Fruit fly (Drosophila melanogaster) S2 (cell line): ENCODE results near the gene CG4004.

ENCODE experiments used
- CG8478 ChIP-seq: fragments of >200 bp; optimal IDR thresholded peaks from 2 replicates; lab custom pipeline; 2018
- CTCF ChIP-seq, 2 experiments: fragments of >200 bp; optimal IDR thresholded peaks; 2 replicates each; lab custom pipeline; 2018

The CG4004 gene

DNA sequence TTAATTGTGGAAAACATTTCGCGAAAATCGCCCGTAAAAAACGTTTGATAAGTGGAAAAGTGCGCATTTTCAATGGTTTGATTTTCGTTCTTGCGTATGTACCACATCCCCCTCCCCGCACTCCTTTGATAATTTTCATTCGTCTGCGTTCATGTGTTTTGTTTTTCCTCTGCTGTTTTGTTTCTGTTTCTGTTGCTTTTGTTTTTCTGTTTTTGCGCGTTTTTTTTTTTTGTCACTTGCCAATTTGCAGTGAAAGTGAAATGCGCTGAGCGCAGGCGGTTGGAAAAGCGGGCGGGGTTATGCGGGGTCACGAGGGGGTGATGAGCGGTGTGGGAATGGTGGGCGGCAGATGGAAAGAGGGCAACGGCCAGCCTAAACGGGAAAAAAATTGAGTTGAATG, 716 bp upstream of the CG4004 start:
- no peak for TF ChIP-seq CG8478 (lab: Kevin White, UChicago)

DNA sequence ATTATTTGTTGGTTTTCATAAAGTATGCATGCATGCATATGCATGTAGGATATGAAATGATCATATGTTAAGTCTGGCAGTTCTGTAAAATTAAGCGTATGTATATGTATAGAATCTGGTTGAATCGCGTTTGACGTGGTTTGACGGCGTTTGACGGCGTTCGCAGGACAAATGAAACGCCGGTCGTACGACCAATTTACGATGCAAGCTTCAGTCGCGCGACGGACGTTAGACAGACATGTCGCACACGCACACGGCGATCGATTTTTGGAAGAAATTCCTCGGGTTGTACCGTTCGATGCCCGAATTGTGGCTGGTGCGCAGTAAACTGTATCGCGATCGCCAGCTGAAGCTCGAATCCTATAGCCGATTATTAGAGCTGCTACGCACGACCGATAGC, 1.1 kb downstream of the CG4004 start:
- TF ChIP-seq CTCF (optimal IDR thresholded peaks at IDR 0.05; lab: Kevin White, UChicago) (no peak), CG8478 (lab: Kevin White, UChicago) (no peak)

- TF ChIP-seq CG8478 (lab: Kevin White, UChicago) (no peak), CTCF (optimal IDR thresholded peaks at IDR 0.05; lab: Kevin White, UChicago) (no peak)
These were observed 4.0 kb downstream of the CG4004 start for dm6 chrX:12747746-12748710.

DNA sequence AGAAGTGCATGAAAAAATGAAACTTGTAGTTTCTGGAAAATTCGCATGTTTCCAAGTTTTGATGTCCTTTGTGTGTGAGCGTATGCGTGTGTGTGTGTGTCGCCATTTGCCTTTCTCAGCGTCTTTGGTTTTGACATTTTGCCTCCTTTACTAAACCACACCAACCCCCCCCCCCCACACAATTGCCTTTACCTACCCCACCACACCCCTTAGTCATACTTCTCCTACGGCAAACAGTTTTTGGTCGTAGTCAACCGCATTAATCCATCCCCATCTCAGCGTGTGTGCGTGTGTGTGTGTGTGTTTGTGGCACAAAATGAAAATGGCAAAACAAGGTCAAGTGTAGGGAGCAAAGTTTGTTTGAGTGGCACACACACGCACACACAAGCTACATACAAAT, 5.0 kb downstream of the CG4004 start:
- TF ChIP-seq CTCF (optimal IDR thresholded peaks at IDR 0.05; lab: Kevin White, UChicago), result no peak
- no peak for TF ChIP-seq CG8478 (lab: Kevin White, UChicago)

dm6 chrX:12749891-12750581, 6.0 kb downstream of the CG4004 start:
- TF ChIP-seq CG8478 (lab: Kevin White, UChicago) (no peak), CTCF (optimal IDR thresholded peaks at IDR 0.05; lab: Kevin White, UChicago) (no peak)

DNA sequence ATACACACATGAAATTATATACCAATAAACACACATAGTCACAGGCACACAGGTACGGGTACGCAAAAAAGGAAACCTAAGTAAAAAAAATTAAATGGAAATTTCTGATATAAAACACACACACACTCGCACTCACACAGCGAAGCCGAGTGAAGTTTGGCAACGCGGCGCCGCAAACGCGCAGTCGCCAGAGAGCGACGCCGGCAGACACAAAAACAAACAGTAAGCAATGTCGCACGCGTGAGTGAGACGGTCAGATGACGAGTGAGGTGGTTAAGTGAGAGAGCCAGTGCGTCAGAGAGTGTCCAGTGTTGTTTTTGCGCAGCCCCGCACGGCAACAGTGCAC, 6.5 kb downstream of the CG4004 start:
- TF ChIP-seq CG8478 (lab: Kevin White, UChicago) (peak; percentile 41), CTCF (optimal IDR thresholded peaks at IDR 0.05; lab: Kevin White, UChicago) (no peak)

DNA sequence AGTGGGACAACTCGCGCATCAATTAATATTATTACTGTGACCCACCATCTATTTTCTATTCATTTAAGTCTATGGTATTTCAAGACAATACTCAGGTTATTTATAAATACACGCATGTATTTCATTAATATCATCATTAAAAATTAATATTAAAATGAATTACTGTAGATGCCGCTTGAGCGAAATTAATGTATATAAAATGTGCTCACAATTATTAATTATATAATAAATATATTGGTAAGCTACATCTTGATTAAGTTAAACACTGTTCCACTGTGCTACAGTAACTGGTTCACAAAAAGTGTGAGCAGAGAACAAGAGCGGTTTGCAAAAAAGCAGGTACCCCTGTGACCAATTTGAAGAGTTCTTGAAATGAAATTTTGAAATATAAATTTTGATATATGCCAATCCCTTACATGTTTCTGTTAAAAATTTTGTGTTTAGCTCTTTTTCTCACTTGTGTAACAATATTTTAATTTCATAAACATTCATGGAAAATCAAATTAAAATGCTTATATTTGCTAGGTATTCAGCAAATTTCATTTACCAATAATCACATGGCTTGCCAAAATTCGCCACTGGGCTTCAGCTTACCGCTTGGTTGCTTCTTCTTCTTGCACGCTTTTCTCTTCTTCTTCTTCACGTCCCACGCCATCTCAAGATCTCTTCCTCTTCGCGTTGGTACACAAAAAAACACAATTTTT, 7.1 kb downstream of the CG4004 start:
- TF ChIP-seq CTCF (optimal IDR thresholded peaks at IDR 0.05; lab: Kevin White, UChicago), result no peak
- no peak for TF ChIP-seq CG8478 (lab: Kevin White, UChicago)

DNA sequence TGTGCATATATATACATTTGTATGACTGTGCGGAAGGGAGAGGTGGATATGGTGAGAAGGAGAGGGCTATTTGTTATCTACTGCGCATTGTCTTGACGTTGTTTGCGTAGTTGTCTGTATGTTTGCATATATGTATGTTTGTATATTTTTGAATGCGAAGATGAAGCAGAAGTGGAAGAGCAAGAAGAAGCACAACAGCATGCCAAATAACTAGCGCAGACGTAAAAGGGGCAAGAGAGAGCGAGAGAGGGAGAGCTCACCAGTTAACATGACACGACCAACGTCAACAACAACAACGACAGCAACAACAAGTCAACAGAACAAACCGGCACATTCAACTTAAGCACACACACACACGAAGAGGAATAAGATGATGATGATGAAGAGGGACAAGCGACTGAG, 7.8 kb downstream of the CG4004 start:
- no peak for TF ChIP-seq CTCF (optimal IDR thresholded peaks at IDR 0.05; lab: Kevin White, UChicago)
- TF ChIP-seq CG8478 (lab: Kevin White, UChicago), result no peak

DNA sequence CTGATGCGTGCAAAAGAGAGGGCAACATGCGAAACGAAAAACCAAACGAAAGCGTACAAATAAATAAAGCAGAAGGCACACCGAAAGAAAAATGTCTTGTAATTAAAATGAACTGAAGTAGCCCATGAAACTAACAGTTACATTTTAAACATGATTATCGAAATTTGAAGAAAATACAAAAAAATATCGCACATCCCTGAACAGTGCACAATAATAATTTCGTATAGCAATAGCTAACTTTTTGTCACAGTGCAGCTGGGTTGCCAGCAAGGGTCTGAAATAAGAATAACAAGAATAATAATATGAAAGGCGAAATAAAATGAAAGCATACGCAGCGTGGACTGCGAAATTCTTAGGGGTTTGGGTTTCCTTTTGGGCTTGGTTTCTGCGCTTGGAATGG, 8.2 kb downstream of the CG4004 start:
- TF ChIP-seq CTCF (optimal IDR thresholded peaks at IDR 0.05; lab: Kevin White, UChicago), result no peak
- peak; percentile 63 for TF ChIP-seq CG8478 (lab: Kevin White, UChicago)

DNA sequence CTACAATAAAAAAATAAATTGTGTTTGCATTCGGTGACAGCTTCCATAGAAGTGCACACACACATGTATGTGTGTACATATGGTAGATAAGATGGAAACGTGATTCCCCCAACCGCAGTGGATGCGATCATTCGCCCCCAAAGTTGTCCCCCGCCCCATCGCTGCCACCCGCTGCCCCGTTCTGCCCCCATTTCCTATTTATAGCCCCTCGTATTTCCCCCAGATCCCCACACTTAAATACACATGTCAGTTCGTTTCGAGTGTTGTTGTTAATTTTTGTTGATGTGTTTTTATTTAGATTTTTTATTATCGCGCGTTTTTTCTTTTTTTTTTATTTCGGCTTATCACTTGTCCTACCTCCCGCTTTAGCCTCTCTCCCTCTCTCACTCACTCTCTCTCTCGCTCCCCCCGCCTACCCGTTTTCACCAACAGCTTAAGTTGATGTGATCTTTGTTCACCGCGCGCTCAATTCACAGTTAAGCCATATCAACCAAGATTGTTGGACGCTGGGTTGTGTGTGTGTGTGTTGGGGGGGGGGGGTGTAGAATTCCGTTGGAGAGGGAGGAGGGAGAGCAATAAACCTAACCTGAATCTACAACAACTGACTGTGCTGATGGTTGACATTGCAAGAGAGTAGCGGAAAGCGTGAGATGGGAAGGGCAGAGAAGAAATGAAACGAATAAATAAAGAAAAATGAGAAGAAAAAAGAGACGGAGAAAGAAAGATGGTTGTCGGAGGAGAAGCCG, 9.8 kb downstream of the CG4004 start:
- TF ChIP-seq CTCF (optimal IDR thresholded peaks at IDR 0.05; lab: Kevin White, UChicago), result no peak
- TF ChIP-seq CG8478 (lab: Kevin White, UChicago), result no peak

- TF ChIP-seq CG8478 (lab: Kevin White, UChicago) (no peak), CTCF (optimal IDR thresholded peaks at IDR 0.05; lab: Kevin White, UChicago) (no peak)
These were observed 10.3 kb downstream of the CG4004 start for dm6 chrX:12754348-12754733.

DNA sequence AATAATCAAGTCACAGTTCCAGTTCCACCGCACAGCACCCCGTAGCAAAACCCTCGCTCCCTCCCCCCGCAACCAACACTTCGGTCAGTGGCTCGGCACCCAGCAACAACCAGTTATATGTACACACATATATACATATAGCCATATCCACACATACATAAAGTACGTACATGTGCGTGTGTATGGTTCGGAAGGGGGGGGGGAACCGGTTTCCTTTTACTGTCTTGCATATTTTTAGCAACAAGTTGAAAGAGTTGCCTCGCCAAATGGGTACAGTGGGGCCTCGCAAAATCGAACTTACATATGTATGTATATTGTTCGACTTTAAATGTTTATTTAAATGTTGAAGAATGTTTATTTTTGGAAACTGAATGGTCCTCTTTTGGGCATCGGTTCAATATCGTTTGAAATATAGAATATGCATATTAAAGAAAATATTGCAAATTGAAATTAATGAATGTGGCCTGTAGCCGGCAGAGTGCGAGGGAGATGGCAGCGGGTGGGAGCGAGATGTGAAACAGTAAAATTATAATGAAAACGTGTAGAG, 11.1 kb downstream of the CG4004 start:
- TF ChIP-seq CG8478 (lab: Kevin White, UChicago) (no peak), CTCF (optimal IDR thresholded peaks at IDR 0.05; lab: Kevin White, UChicago) (no peak)

DNA sequence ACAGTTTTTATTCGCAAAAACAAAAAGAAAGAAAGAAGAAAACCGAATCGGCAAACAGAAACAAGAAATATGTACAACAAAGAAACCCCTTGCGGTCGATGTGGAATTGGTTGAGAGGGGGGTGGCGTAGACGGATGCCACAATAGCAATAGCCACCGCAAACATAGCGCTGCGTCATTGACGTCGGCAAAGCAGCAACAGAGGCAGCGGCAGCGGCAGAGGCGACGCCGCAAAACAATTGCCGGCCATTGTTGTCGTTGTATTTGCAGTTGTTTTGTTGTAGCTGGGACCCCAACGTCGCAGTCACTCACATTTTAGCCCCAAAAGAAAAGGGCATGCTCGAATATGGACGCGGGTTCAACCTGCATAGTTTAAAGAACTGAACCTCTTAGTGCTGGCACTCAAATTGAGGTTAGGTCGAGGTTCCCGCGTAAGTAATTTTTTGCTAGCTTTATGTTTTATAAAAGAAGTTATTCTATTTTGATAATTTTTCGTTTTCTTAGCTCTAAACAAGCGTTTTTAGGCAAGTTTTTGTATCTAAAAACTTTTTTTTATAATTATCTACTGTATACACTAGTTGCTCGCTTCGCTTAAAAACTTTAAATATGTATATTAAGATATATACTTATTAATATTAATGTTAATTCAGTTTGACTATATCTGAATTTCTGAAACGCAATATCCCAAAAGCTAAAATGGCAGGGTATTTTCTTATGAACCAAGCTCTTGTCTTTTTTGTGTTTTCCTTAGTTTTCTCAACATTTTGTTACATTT, 11.8 kb downstream of the CG4004 start:
- TF ChIP-seq CG8478 (lab: Kevin White, UChicago) (no peak), CTCF (optimal IDR thresholded peaks at IDR 0.05; lab: Kevin White, UChicago) (no peak)
